Worm (Caenorhabditis elegans) whole organism, L2 larva: Measurements from ENCODE around the gene fbxa-94.

Experiments used
- ceh-82 ChIP-seq: fragments of 150-350 bp; optimal IDR thresholded peaks from 2 replicates; lab custom pipeline; 2014; ENCODE audit warnings: missing biosample characterization, missing genetic modification characterization
- lin-13 ChIP-seq: fragments of 150-350 bp; optimal IDR thresholded peaks from 2 replicates; lab custom pipeline; 2014; ENCODE audit warnings: missing biosample characterization, missing genetic modification reagents, missing genetic modification characterization

ce11 chrV:15566511-15567178, 6.1 kb upstream of the fbxa-94 start:
- no peak for TF ChIP-seq ceh-82 (tag; lab: Kevin White, UChicago)
- TF ChIP-seq lin-13 (GFP tag; lab: Kevin White, UChicago), result peak; percentile 25
